Fruit fly (Drosophila melanogaster) whole organism: ENCODE results near the gene CG32271.

Experiments used
- CG8478 ChIP-seq: fragments of >200 bp; optimal IDR thresholded peaks from 2 replicates; lab custom pipeline; 2018; ENCODE audit warnings: inconsistent platforms
- psq ChIP-seq: fragments of >200 bp; optimal IDR thresholded peaks from 2 replicates; lab custom pipeline; 2017

DNA sequence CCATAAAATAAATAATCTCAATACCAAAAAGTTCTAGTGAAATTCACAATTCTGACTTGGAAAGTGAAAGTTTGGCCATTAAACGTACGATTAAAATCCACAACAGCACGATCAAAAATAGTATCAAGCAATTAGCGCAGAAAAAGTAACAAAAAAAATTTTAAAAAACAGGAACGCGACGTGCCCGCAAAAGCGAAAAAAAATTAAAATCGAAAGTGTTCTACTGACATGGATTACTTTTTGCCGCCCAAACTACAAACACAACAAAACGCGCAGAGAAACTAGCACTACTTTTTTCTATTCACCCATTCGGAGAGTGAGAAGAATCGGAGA, 46.7 kb upstream of the CG32271 start:
- TF ChIP-seq CG8478 (lab: Kevin White, UChicago) (no peak), psq (lab: Kevin White, UChicago) (no peak)
